Worm (Caenorhabditis elegans) whole organism, late embryonic: ENCODE measurements around the gene ska-3.

Experiments used
- ceh-2 ChIP-seq: sonication (generic microtip); optimal IDR thresholded peaks from 2 replicates; lab custom pipeline; 2016; ENCODE audit warnings: missing genotype, missing genetic modification characterization, missing compliant biosample characterization
- ceh-22 ChIP-seq: sonication (generic microtip); optimal IDR thresholded peaks from 2 replicates; lab custom pipeline; 2017; ENCODE audit warnings: missing biosample characterization, missing genetic modification characterization
- ceh-30 ChIP-seq: fragments of 150-350 bp; optimal IDR thresholded peaks from 2 replicates; lab custom pipeline; 2014; ENCODE audit warnings: missing biosample characterization, missing genetic modification characterization
- ceh-48 ChIP-seq: sonication (generic microtip); optimal IDR thresholded peaks from 2 replicates; lab custom pipeline; 2016; ENCODE audit warnings: missing genetic modification characterization, inconsistent platforms, missing compliant biosample characterization
- eyg-1 ChIP-seq: sonication (generic microtip); optimal IDR thresholded peaks from 2 replicates; lab custom pipeline; 2016; ENCODE audit warnings: missing genotype, missing genetic modification characterization, missing compliant biosample characterization
- pha-4 ChIP-seq: fragments of 150-350 bp; optimal IDR thresholded peaks from 2 replicates; lab custom pipeline; 2018; ENCODE audit warnings: missing biosample characterization, missing genetic modification reagents, missing genetic modification characterization
- pqm-1 ChIP-seq: sonication (generic microtip); optimal IDR thresholded peaks from 2 replicates; lab custom pipeline; 2016; ENCODE audit warnings: missing genetic modification characterization, missing compliant biosample characterization
- sox-4 ChIP-seq: sonication (generic microtip); optimal IDR thresholded peaks from 2 replicates; lab custom pipeline; 2017; ENCODE audit warnings: mild to moderate bottlenecking, missing genetic modification characterization, inconsistent platforms, missing compliant biosample characterization
- tbx-2 ChIP-seq: sonication (generic microtip); optimal IDR thresholded peaks from 2 replicates; lab custom pipeline; 2016; ENCODE audit warnings: missing genetic modification characterization, missing compliant biosample characterization
- unc-86 ChIP-seq: sonication (generic microtip); optimal IDR thresholded peaks from 2 replicates; lab custom pipeline; 2016; ENCODE audit warnings: missing genetic modification characterization, missing compliant biosample characterization

DNA sequence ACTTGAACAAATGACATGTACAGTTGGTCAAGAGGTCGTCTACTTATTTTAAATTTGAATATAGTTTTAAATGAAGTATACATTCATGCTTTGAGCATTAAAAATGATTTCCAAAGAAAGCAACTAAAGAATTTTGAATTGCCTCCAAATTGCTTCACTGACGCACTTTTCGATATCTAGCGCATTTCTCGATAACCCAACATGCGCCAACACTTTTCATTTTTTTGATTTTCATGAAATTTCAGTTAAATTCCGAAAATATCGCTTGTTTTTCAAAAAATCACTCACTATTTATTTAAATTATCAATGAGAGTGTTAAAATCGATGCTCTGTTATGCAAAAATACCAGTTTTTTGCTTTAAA lies 41.0 kb upstream of the ska-3 start:
- TF ChIP-seq ceh-30 (tag; lab: Kevin White, UChicago) (no peak), pqm-1 (tag; lab: Kevin White, UChicago) (no peak), ceh-2 (tag; lab: Kevin White, UChicago) (no peak), unc-86 (tag; lab: Kevin White, UChicago) (no peak), ceh-48 (tag; lab: Kevin White, UChicago) (no peak), pha-4 (tag; lab: Kevin White, UChicago) (no peak), sox-4 (no peak), ceh-22 (no peak), tbx-2 (no peak), eyg-1 (tag; lab: Kevin White, UChicago) (no peak)
